Fruit fly (Drosophila melanogaster) whole organism, adult: ENCODE results near the gene bocks.

ENCODE experiments used
- CG11617 ChIP-seq: fragments of 200-800 bp; sonication (Bioruptor generic); optimal IDR thresholded peaks from 2 replicates; lab custom pipeline; 2017; ENCODE audit warnings: mild to moderate bottlenecking, missing biosample characterization, missing genetic modification reagents, missing genetic modification characterization
- CG12768 ChIP-seq: fragments of 200-800 bp; sonication (Bioruptor generic); optimal IDR thresholded peaks from 2 replicates; lab custom pipeline; 2017; ENCODE audit warnings: missing biosample characterization, missing genetic modification characterization, mild to moderate bottlenecking, moderate library complexity, missing genetic modification reagents
- CG14711 ChIP-seq: fragments of 200-800 bp; sonication (Bioruptor generic); optimal IDR thresholded peaks from 2 replicates; lab custom pipeline; 2018; ENCODE audit warnings: missing biosample characterization, mild to moderate bottlenecking, missing genetic modification characterization, moderate library complexity
- CG1620 ChIP-seq: fragments of 200-800 bp; sonication (Bioruptor generic); optimal IDR thresholded peaks from 2 replicates; lab custom pipeline; 2016; ENCODE audit warnings: missing biosample characterization, missing genetic modification characterization
- CG33017 ChIP-seq: fragments of 200-800 bp; sonication (Bioruptor generic); optimal IDR thresholded peaks from 2 replicates; lab custom pipeline; 2018; ENCODE audit warnings: missing biosample characterization, mild to moderate bottlenecking, missing genetic modification characterization, moderate library complexity
- CG5204 ChIP-seq: fragments of 200-800 bp; sonication (Bioruptor generic); optimal IDR thresholded peaks from 2 replicates; lab custom pipeline; 2016; ENCODE audit warnings: missing biosample characterization, missing genetic modification characterization
- CG7045 ChIP-seq: fragments of 200-800 bp; sonication (Bioruptor generic); optimal IDR thresholded peaks from 2 replicates; lab custom pipeline; 2017; ENCODE audit warnings: missing biosample characterization, mild to moderate bottlenecking, missing genetic modification characterization
- CG7101 ChIP-seq: fragments of 200-800 bp; sonication (Bioruptor generic); optimal IDR thresholded peaks from 2 replicates; lab custom pipeline; 2018; ENCODE audit warnings: missing biosample characterization, mild to moderate bottlenecking, missing genetic modification characterization, moderate library complexity
- Clk ChIP-seq: fragments of 200-800 bp; sonication (Bioruptor generic); optimal IDR thresholded peaks from 2 replicates; lab custom pipeline; 2017; ENCODE audit warnings: missing biosample characterization, missing genetic modification characterization
- Crg-1 ChIP-seq: fragments of 200-800 bp; sonication (Bioruptor generic); optimal IDR thresholded peaks from 2 replicates; lab custom pipeline; 2016; ENCODE audit warnings: missing biosample characterization, missing genetic modification characterization
- Hr96 ChIP-seq: fragments of 200-800 bp; sonication (Bioruptor generic); optimal IDR thresholded peaks from 2 replicates; lab custom pipeline; 2016; ENCODE audit warnings: missing biosample characterization, missing genetic modification characterization
- Mnt ChIP-seq: fragments of 200-800 bp; sonication (Bioruptor generic); optimal IDR thresholded peaks from 2 replicates; lab custom pipeline; 2016; ENCODE audit warnings: missing biosample characterization, mild to moderate bottlenecking, missing genetic modification characterization
- bab1 ChIP-seq: fragments of 200-800 bp; sonication (Bioruptor generic); optimal IDR thresholded peaks from 3 replicates; lab custom pipeline; 2019; ENCODE audit warnings: missing biosample characterization, mild to moderate bottlenecking, missing genetic modification characterization, moderate library complexity
- cic ChIP-seq: fragments of 200-800 bp; sonication (Bioruptor generic); optimal IDR thresholded peaks from 2 replicates; lab custom pipeline; 2017; ENCODE audit warnings: missing biosample characterization, mild to moderate bottlenecking, missing genetic modification characterization, moderate library complexity
- cnc ChIP-seq, 2 experiments: fragments of >200 bp; optimal IDR thresholded peaks; 2 replicates each; lab custom pipeline; 2017
- kay ChIP-seq: fragments of 200-800 bp; sonication (Bioruptor generic); peaks from one replicate; lab custom pipeline; 2016; ENCODE audit warnings: missing biosample characterization, missing genetic modification characterization, borderline replicate concordance
- ovo ChIP-seq: fragments of 200-800 bp; sonication (Bioruptor generic); optimal IDR thresholded peaks from 2 replicates; lab custom pipeline; 2016; ENCODE audit warnings: missing biosample characterization, missing genetic modification characterization
- pad ChIP-seq: fragments of 200-800 bp; sonication (Bioruptor generic); optimal IDR thresholded peaks from 3 replicates; lab custom pipeline; 2017; ENCODE audit warnings: missing biosample characterization, missing genetic modification characterization, mild to moderate bottlenecking, moderate library complexity, missing genetic modification reagents
- tj ChIP-seq: fragments of 200-800 bp; sonication (Bioruptor generic); optimal IDR thresholded peaks from 3 replicates; lab custom pipeline; 2017; ENCODE audit warnings: missing biosample characterization, mild to moderate bottlenecking, missing genetic modification characterization, moderate library complexity
- toe ChIP-seq: fragments of 200-800 bp; sonication (Bioruptor generic); optimal IDR thresholded peaks from 2 replicates; lab custom pipeline; 2016; ENCODE audit warnings: missing biosample characterization, missing genetic modification characterization

Gene bocks

DNA sequence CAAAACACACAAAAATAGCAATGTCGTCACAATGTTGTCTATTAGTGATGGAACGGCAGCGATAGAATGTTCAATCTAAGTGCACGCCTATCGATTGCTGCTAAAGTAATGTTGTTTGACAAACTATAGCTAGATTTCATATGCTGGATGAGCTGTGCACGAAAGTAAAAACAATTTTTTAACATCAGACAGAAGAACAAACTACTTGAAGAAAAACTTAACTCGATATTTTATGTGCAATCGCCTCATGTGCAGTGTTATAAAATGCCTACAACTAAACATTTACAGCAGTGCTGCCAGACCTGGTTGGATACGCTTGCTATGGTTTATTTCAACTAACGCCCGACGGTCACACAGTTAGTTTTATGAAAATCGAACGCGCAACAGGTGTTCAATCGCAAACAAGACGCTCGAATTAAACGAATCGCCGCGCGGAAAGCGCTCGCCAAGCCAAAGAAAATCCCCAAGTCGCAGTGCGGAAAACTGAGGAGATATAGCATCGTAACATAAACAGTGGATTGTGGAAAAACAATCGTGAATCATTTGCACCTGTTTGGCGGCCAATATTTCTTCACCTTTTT is at the start of gene bocks, which contains the start of gene CG8312:
TSS of gene bocks (minus strand) at position 51 of the 581 bp plus-strand sequence.
TSS of gene CG8312 (plus strand) at position 358 of the 581 bp plus-strand sequence.
- TF ChIP-seq CG12768 (GFP tag; lab: Kevin White, UChicago) (peak; percentile 55), CG1620 (GFP tag; lab: Kevin White, UChicago) (peak; percentile 67), toe (GFP tag; lab: Kevin White, UChicago) (peak; percentile 59), ovo (GFP tag; lab: Kevin White, UChicago) (peak; percentile 38), CG33017 (tag; lab: Kevin White, UChicago) (peak; percentile 41), Crg-1 (peak; percentile 88), CG11617 (peak; percentile 43), cic (GFP tag; lab: Kevin White, UChicago) (peak; percentile 62), cnc (optimal IDR thresholded peaks at IDR 0.05; lab: Kevin White, UChicago) (no peak), pad (GFP tag; lab: Kevin White, UChicago) (peak; percentile 61), CG5204 (no peak), CG7045 (GFP tag; lab: Kevin White, UChicago) (peak; percentile 39), Mnt (peak; percentile 82), bab1 (GFP tag; lab: Kevin White, UChicago) (peak; percentile 83), CG14711 (tag; lab: Kevin White, UChicago) (peak; percentile 65), tj (GFP tag; lab: Kevin White, UChicago) (peak; percentile 59), kay (GFP tag; lab: Kevin White, UChicago) (no peak), Clk (GFP tag; lab: Kevin White, UChicago) (peak; percentile 38), Hr96 (no peak), CG7101 (tag; lab: Kevin White, UChicago) (peak; percentile 61)

DNA sequence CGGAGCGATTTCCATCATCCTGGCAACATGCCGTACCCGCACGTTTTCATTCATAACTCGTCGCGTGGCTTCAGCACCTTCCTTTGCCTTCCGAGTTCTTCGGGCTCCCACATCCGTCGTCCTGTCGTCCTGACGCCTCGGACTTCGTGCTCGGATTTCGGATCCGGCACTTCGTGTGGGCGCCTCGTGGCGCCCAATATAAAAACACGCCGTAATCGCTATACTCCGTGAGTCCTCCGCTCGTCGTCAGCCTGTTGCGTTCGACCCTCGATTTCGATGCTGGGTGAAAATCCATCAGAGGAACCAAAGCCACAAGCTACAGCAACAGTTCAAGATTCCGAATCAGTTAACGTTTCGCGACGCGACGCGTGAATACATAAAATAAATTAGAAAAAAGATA is 49.5 kb upstream of the bocks start:
- TF ChIP-seq kay (GFP tag; lab: Kevin White, UChicago), result no peak
- TF ChIP-seq CG7045 (GFP tag; lab: Kevin White, UChicago), result no peak
- TF ChIP-seq ovo (GFP tag; lab: Kevin White, UChicago), result no peak
- no peak for TF ChIP-seq Clk (GFP tag; lab: Kevin White, UChicago)
- no peak for TF ChIP-seq bab1 (GFP tag; lab: Kevin White, UChicago)
- TF ChIP-seq CG12768 (GFP tag; lab: Kevin White, UChicago), result no peak
- TF ChIP-seq Mnt, result no peak
- TF ChIP-seq CG11617, result no peak
- no peak for TF ChIP-seq CG1620 (GFP tag; lab: Kevin White, UChicago)
- no peak for TF ChIP-seq Hr96
- no peak for TF ChIP-seq cnc (optimal IDR thresholded peaks at IDR 0.05; lab: Kevin White, UChicago)
- no peak for TF ChIP-seq cic (GFP tag; lab: Kevin White, UChicago)
- TF ChIP-seq CG14711 (tag; lab: Kevin White, UChicago), result no peak

DNA sequence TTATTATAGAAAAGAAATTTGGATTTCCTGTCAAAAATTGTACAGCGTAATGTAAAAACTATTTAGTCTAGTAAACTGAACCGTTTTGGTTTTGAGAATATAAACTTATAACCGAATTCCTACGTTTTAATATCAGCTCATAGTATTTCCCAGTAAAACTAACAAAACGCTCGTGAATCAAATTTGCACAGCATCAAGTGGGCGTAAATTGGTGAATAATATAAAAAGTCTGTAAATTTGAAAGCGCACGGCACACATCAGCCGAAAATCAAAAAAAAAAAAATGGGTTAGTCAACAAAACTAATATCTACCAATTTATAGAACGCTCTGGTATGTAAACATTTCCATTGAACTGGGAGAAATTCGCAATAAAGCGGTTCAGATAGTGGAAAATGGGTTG is 47.1 kb upstream of the bocks start, which contains the start of gene Dh44:
TSS of gene Dh44 (plus strand) at position 301 of the 400 bp plus-strand sequence.
- no peak for TF ChIP-seq CG7045 (GFP tag; lab: Kevin White, UChicago)
- TF ChIP-seq Crg-1, result no peak
- no peak for TF ChIP-seq CG11617
- TF ChIP-seq CG12768 (GFP tag; lab: Kevin White, UChicago), result no peak

DNA sequence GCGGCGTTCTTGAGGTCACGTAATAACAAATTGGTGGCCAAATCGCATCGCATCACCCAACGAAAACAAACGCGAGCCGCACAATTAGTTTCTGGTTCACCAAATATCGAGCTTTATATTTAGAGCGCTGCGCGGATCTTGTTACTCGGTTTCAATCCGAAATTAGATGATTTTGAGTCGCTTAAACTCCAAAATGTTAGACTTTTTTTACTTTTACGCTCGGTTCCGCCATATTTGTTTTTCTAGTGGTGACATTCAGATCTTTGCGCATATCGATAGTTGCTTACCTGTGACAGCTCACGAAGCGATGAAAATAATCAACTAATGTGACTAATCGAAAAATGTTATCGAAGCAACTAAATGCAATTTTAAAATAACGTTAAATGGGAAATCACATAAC is 46.6 kb upstream of the bocks start, which contains the start of gene Scm:
TSS of gene Scm (minus strand) at position 251 of the 400 bp plus-strand sequence.
- TF ChIP-seq pad (GFP tag; lab: Kevin White, UChicago) (no peak), CG14711 (tag; lab: Kevin White, UChicago) (peak; percentile 15), Clk (GFP tag; lab: Kevin White, UChicago) (no peak), CG7101 (tag; lab: Kevin White, UChicago) (peak; percentile 15), cnc (optimal IDR thresholded peaks at IDR 0.05; lab: Kevin White, UChicago) (no peak), CG7045 (GFP tag; lab: Kevin White, UChicago) (no peak), Mnt (peak; percentile 16), bab1 (GFP tag; lab: Kevin White, UChicago) (peak; percentile 55)

DNA sequence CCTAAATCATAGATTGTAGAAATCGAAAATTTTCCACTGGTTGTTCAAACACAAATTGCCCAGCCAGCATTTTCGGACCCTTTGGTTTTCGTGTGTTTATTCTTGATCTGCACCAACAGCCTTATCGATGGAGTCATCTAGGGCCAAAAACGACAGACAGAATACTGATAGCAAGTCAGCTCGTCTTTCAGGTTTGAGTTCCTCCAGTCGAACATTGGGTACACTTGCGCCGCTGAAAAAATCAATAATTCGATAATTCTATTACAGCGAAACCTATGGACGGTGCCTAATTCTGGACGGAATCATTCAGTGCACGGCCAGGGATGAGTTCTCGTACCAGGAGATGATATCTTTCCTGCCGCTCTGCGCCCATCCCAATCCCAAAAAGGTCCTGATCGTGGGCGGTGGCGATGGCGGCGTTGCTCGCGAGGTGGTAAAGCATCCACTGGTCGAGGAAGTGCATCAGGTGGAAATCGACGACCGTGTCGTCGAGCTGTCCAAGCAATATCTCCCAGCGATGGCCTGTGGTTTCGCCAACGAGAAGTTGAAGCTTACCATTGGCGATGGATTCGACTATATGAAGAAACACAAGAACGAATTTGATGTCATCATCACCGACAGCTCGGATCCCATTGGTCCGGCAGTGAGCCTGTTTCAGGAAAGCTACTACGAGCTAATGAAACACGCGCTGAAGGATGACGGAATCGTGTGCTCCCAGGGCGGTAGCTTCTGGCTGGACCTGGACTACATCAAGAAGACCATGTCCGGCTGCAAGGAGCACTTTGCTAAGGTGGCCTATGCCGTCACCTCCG is 41.5 kb upstream of the bocks start:
- TF ChIP-seq tj (GFP tag; lab: Kevin White, UChicago) (peak; percentile 42), toe (GFP tag; lab: Kevin White, UChicago) (no peak)

dm6 chr3R:9631564-9631963 is 40.8 kb upstream of the bocks start, which contains the start of gene SpdS:
SpdS (plus strand) TSS chr3R:9631641.
- peak; percentile 98 for TF ChIP-seq Mnt
- TF ChIP-seq CG12768 (GFP tag; lab: Kevin White, UChicago), result no peak
